Fruit fly (Drosophila melanogaster) ovary, adult (tissue): ENCODE measurements around the gene Vps39.

Source experiments
- CG17801 ChIP-seq: fragments of 200-800 bp; optimal IDR thresholded peaks from 2 replicates; lab custom pipeline; 2019; ENCODE audit warnings: missing biosample characterization, mild to moderate bottlenecking, missing genetic modification characterization, moderate library complexity; ENCODE audit not compliant: partially characterized antibody

Vps39 gene

dm6 chr3R:18296084-18296483 lies 21.8 kb upstream of the Vps39 start:
- no peak for TF ChIP-seq CG17801 (GFP tag; lab: Kevin White, UChicago)

- TF ChIP-seq CG17801 (GFP tag; lab: Kevin White, UChicago): no peak
Observed at dm6 chr3R:18295262-18295944, 21.2 kb upstream of the Vps39 start.

- no peak for TF ChIP-seq CG17801 (GFP tag; lab: Kevin White, UChicago)
Observed at dm6 chr3R:18294488-18294887, 20.2 kb upstream of the Vps39 start.

- TF ChIP-seq CG17801 (GFP tag; lab: Kevin White, UChicago): no peak
Observed at dm6 chr3R:18292371-18292770, 18.1 kb upstream of the Vps39 start.

dm6 chr3R:18291831-18292230 lies 17.6 kb upstream of the Vps39 start:
- TF ChIP-seq CG17801 (GFP tag; lab: Kevin White, UChicago): no peak

- TF ChIP-seq CG17801 (GFP tag; lab: Kevin White, UChicago): no peak
Observed at dm6 chr3R:18288677-18289076, 14.4 kb upstream of the Vps39 start, which contains the start of gene CG7131. CG7131 (minus strand) TSS chr3R:18288777.

dm6 chr3R:18283441-18283840 lies 9.2 kb upstream of the Vps39 start, which contains the start of the genes CG14312 and CG8064:
CG14312 (minus strand) TSS chr3R:18283528.
CG8064 (plus strand) TSS chr3R:18283660.
- no peak for TF ChIP-seq CG17801 (GFP tag; lab: Kevin White, UChicago)

- TF ChIP-seq CG17801 (GFP tag; lab: Kevin White, UChicago): no peak
Observed at dm6 chr3R:18280866-18281473, 6.7 kb upstream of the Vps39 start.

dm6 chr3R:18280133-18280532 lies 5.9 kb upstream of the Vps39 start:
- TF ChIP-seq CG17801 (GFP tag; lab: Kevin White, UChicago): no peak

- TF ChIP-seq CG17801 (GFP tag; lab: Kevin White, UChicago): no peak
Observed at dm6 chr3R:18279494-18279893, 5.2 kb upstream of the Vps39 start, which contains the start of gene CG7142. CG7142 (minus strand) TSS chr3R:18279522.

- no peak for TF ChIP-seq CG17801 (GFP tag; lab: Kevin White, UChicago)
Observed at dm6 chr3R:18277406-18277805, 3.2 kb upstream of the Vps39 start.

dm6 chr3R:18276688-18277087 lies 2.4 kb upstream of the Vps39 start:
- TF ChIP-seq CG17801 (GFP tag; lab: Kevin White, UChicago): no peak

- TF ChIP-seq CG17801 (GFP tag; lab: Kevin White, UChicago): no peak
Observed at dm6 chr3R:18275113-18275782, 1.0 kb upstream of the Vps39 start.

- no peak for TF ChIP-seq CG17801 (GFP tag; lab: Kevin White, UChicago)
Observed at dm6 chr3R:18269744-18270348, 4.4 kb downstream of the Vps39 start.

- TF ChIP-seq CG17801 (GFP tag; lab: Kevin White, UChicago): no peak
Observed at dm6 chr3R:18267489-18267888, 6.8 kb downstream of the Vps39 start, which contains the start of gene CG18599. CG18599 (plus strand) TSS chr3R:18267789.
